Worm (Caenorhabditis elegans) whole organism, late embryonic: ENCODE measurements around the gene C09B8.4.

Experiments used
- dve-1 ChIP-seq: sonication (generic microtip); optimal IDR thresholded peaks from 2 replicates; lab custom pipeline; 2017; ENCODE audit warnings: antibody characterized with exemption, mild to moderate bottlenecking, missing genetic modification characterization, missing compliant biosample characterization
- elt-2 ChIP-seq: sonication (generic microtip); optimal IDR thresholded peaks from 2 replicates; lab custom pipeline; 2016; ENCODE audit warnings: missing genetic modification reagents, missing genetic modification characterization, missing compliant biosample characterization

- TF ChIP-seq elt-2 (tag; lab: Kevin White, UChicago) (no peak), dve-1 (tag; lab: Kevin White, UChicago) (no peak)
These were observed 39.5 kb upstream of the C09B8.4 start for ce11 chrX:6059163-6059782.
